Fruit fly (Drosophila melanogaster): ENCODE results near the gene CG14312.
A peak's percentile ranks its signal among the peaks of the same experiment; 100 is the strongest.

CG14312 gene

dm6 chr3R:18283441-18283840 lies at the start of gene CG14312, which contains the start of gene CG8064 (continued):
- TF ChIP-seq ewg (GFP tag; optimal IDR thresholded peaks at IDR 0.05) = peak; percentile 100
- TF ChIP-seq dm (GFP tag; optimal IDR thresholded peaks at IDR 0.05) = peak; percentile 95
- TF ChIP-seq CG1529 (GFP tag; optimal IDR thresholded peaks at IDR 0.05) = no peak
- TF ChIP-seq Mrtf (GFP tag; IDR thresholded peaks at IDR 0.05) = no peak
- TF ChIP-seq cad (GFP tag; optimal IDR thresholded peaks at IDR 0.05) = no peak
- TF ChIP-seq CkIIα-i1 (GFP tag; IDR thresholded peaks at IDR 0.05) = no peak
- no peak for TF ChIP-seq chn (GFP tag; optimal IDR thresholded peaks at IDR 0.05)
- TF ChIP-seq Drgx (GFP tag; IDR thresholded peaks at IDR 0.05) = no peak
- no peak for TF ChIP-seq grn (GFP tag; optimal IDR thresholded peaks at IDR 0.05)
- TF ChIP-seq aop (GFP tag; IDR thresholded peaks at IDR 0.05) = no peak
- TF ChIP-seq ab (GFP tag; optimal IDR thresholded peaks at IDR 0.05) = no peak
- TF ChIP-seq sob (GFP tag; IDR thresholded peaks at IDR 0.05) = no peak
- TF ChIP-seq tll (GFP tag; optimal IDR thresholded peaks at IDR 0.05) = no peak
- TF ChIP-seq Bgb (GFP tag; IDR thresholded peaks at IDR 0.05; ENCODE audit: partially characterized antibody) = peak; percentile 76
- no peak for TF ChIP-seq Taf1 (GFP tag; IDR thresholded peaks at IDR 0.05)
- TF ChIP-seq CG15269 (tag; optimal IDR thresholded peaks at IDR 0.05) = no peak
- no peak for TF ChIP-seq chm (GFP tag; IDR thresholded peaks at IDR 0.05)
- TF ChIP-seq CG4404 (GFP tag; IDR thresholded peaks at IDR 0.05) = no peak
- no peak for TF ChIP-seq lola (GFP tag; optimal IDR thresholded peaks at IDR 0.05)
- TF ChIP-seq corto (GFP tag; optimal IDR thresholded peaks at IDR 0.05) = no peak
- TF ChIP-seq Ssrp (tag; optimal IDR thresholded peaks at IDR 0.05) = no peak
- TF ChIP-seq Oli (tag; optimal IDR thresholded peaks at IDR 0.05) = no peak
- no peak for TF ChIP-seq kah (GFP tag; optimal IDR thresholded peaks at IDR 0.05)
- TF ChIP-seq Myb (GFP tag; optimal IDR thresholded peaks at IDR 0.05) = peak; percentile 99
- peak; percentile 25 for TF ChIP-seq gfzf (GFP tag; optimal IDR thresholded peaks at IDR 0.05)
- no peak for TF ChIP-seq twi (tag; optimal IDR thresholded peaks at IDR 0.05)
- peak; percentile 15 for TF ChIP-seq phol (tag; optimal IDR thresholded peaks at IDR 0.05)
- TF ChIP-seq Camta (GFP tag; optimal IDR thresholded peaks at IDR 0.05) = no peak
- TF ChIP-seq PHDP (tag; optimal IDR thresholded peaks at IDR 0.05) = no peak
- TF ChIP-seq CG7745 (tag; optimal IDR thresholded peaks at IDR 0.05) = no peak
- TF ChIP-seq Doc2 (GFP tag; IDR thresholded peaks at IDR 0.05) = no peak
- peak; percentile 67 for TF ChIP-seq knrl (GFP tag; IDR thresholded peaks at IDR 0.05; ENCODE audit: partially characterized antibody)
- TF ChIP-seq sd (tag; optimal IDR thresholded peaks at IDR 0.05) = no peak
- no peak for TF ChIP-seq tap (tag; optimal IDR thresholded peaks at IDR 0.05)
- no peak for TF ChIP-seq eve (GFP tag; optimal IDR thresholded peaks at IDR 0.05)
- TF ChIP-seq Eip74EF (GFP tag; optimal IDR thresholded peaks at IDR 0.05) = no peak
- no peak for TF ChIP-seq lmd (GFP tag; IDR thresholded peaks at IDR 0.05)
- TF ChIP-seq zfh2 (GFP tag; optimal IDR thresholded peaks at IDR 0.05) = no peak
- no peak for TF ChIP-seq CG6689 (GFP tag; IDR thresholded peaks at IDR 0.05)
- TF ChIP-seq bsh (GFP tag; optimal IDR thresholded peaks at IDR 0.05) = no peak
- no peak for TF ChIP-seq usp (GFP tag; optimal IDR thresholded peaks at IDR 0.05)
- no peak for TF ChIP-seq CG6175 (GFP tag; IDR thresholded peaks at IDR 0.05)
- TF ChIP-seq CG30431 (GFP tag; optimal IDR thresholded peaks at IDR 0.05) = no peak
- 0 out of 2 replicates have a peak, but pooled peaks have one; percentile 25 for TF ChIP-seq vvl (GFP tag; IDR thresholded peaks at IDR 0.05)
- TF ChIP-seq Ada2b (GFP tag; IDR thresholded peaks at IDR 0.05) = no peak
- TF ChIP-seq Ets97D (GFP tag; optimal IDR thresholded peaks at IDR 0.05) = peak; percentile 62
- TF ChIP-seq CG1792 (GFP tag; optimal IDR thresholded peaks at IDR 0.05) = no peak
- TF ChIP-seq CG2116 (GFP tag; optimal IDR thresholded peaks at IDR 0.05) = peak; percentile 76
- TF ChIP-seq onecut (GFP tag; IDR thresholded peaks at IDR 0.05) = peak; percentile 48
- no peak for TF ChIP-seq CG14667 (GFP tag; IDR thresholded peaks at IDR 0.05)
- TF ChIP-seq hth (optimal IDR thresholded peaks at IDR 0.05) = no peak
- no peak for TF ChIP-seq CG11560 (tag; IDR thresholded peaks at IDR 0.05)
